Worm (Caenorhabditis elegans) whole organism, L1 larva: ENCODE results near the gene T03F6.9.

ENCODE experiments used
- nhr-28 ChIP-seq: fragments of 150-350 bp; optimal IDR thresholded peaks from 2 replicates; lab custom pipeline; 2014; ENCODE audit warnings: missing biosample characterization, missing genetic modification characterization
- pax-3 ChIP-seq: fragments of 200-800 bp; sonication (Bioruptor generic); optimal IDR thresholded peaks from 2 replicates; lab custom pipeline; 2018; ENCODE audit warnings: mild to moderate bottlenecking, missing genetic modification characterization, moderate library complexity, missing compliant biosample characterization

- no peak for TF ChIP-seq pax-3 (tag; lab: Kevin White, UChicago)
- TF ChIP-seq nhr-28 (tag; lab: Kevin White, UChicago) = no peak
These were observed 46.1 kb downstream of the T03F6.9 start, which contains the start of gene F53A2.1 for ce11 chrIII:13324739-13325138.
